Worm (Caenorhabditis elegans): ENCODE measurements around the gene col-171.

col-171 gene

DNA sequence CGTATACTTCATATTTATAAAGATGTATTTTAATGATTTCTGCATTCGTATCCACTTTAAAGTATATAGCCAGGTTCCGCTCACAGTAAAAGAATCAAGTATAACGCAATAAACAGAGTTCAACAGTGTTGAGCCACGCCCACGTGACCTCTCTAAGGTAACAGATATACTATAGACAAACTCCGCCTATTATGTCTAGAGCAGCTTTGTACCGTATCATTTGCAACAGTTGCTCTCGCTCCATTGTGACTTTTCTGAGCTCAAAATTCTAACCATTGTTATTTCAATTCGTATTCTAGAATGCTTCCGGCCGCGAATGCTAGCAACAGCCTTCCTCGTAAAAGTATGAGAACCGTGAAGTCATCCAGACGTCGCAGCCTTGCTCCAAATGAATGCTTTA lies 39.2 kb downstream of the col-171 start, which contains the start of gene C03B1.17:
Gene C03B1.17 (plus strand): TSS at position 301 of the 400 bp plus-strand sequence.
- TF ChIP-seq gmeb-2 (tag; optimal IDR thresholded peaks at IDR 0.05) = no peak
- TF ChIP-seq ceh-18 (tag; optimal IDR thresholded peaks at IDR 0.05) = no peak
- no peak for TF ChIP-seq ztf-16 (tag; optimal IDR thresholded peaks at IDR 0.05)
- TF ChIP-seq npax-4 (tag; optimal IDR thresholded peaks at IDR 0.05) = no peak
- TF ChIP-seq che-1 (tag; optimal IDR thresholded peaks at IDR 0.05) = no peak
- TF ChIP-seq ceh-48 (tag; optimal IDR thresholded peaks at IDR 0.05) = no peak
- no peak for TF ChIP-seq hlh-6 (tag; optimal IDR thresholded peaks at IDR 0.05)
- TF ChIP-seq elt-2 (tag; optimal IDR thresholded peaks at IDR 0.05) = no peak
- no peak for TF ChIP-seq zip-5 (tag; optimal IDR thresholded peaks at IDR 0.05)
- TF ChIP-seq lin-11 (tag; optimal IDR thresholded peaks at IDR 0.05) = no peak
- no peak for TF ChIP-seq tbx-7 (tag; optimal IDR thresholded peaks at IDR 0.05)
- TF ChIP-seq ceh-6 (GFP tag; optimal IDR thresholded peaks at IDR 0.05) = no peak

DNA sequence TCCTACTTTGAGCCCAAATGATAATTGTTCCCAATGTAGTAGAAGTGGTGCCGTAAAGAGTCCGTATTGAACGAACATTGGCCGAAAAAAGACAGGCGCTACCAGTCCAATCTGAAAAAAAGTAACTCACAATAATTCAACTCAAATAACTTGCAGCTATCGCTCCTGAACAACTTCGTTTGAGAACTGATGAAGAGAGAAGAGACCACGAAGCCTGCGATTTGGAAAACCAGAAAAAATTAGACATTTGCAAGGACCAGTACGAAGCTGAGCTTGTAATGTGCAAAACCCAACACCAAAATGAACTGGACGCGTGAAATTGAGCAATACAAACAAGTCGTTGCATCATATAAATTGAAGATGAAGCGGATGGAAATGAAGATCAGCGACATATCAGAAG lies 40.4 kb downstream of the col-171 start, which contains the start of gene C03B1.1:
Gene C03B1.1 (plus strand): TSS at position 301 of the 400 bp plus-strand sequence.
- no peak for TF ChIP-seq eyg-1 (tag; optimal IDR thresholded peaks at IDR 0.05)

DNA sequence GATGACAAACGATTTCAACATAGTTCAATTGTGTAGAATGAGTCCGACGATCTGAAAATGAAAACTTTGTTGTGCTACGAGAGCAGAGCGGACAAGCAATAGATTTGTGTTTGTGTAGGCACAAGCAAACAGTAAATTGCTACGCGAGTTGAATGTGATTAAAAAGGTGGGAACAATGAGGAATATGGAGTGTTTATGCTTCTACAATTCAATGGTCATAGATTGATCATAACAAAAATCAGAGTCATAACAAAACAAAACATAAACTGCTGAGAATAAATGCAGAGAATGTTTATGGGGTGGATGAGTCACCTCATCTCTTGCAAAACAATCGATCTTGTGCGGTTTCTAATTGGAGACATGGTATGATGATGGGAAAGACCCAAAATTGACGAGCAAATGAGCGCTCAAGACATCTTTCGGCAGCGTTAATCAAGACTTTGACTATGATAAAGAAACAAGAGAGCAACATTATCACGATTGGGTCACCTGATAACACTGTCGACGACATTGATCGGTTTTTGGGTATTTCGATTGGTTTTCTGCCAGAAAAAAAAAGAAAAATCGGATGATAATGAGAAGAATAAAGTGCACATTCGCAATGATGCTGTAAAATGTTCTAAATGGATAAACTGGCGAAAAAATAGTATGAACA lies 43.7 kb downstream of the col-171 start, which contains the start of gene lmp-1:
Gene lmp-1 (minus strand): TSS at position 51 of the 655 bp plus-strand sequence.
- no peak for TF ChIP-seq rnt-1 (tag; optimal IDR thresholded peaks at IDR 0.05)
- TF ChIP-seq pha-4 (tag; optimal IDR thresholded peaks at IDR 0.05) = no peak
- no peak for TF ChIP-seq T23F11.4 (GFP tag; optimal IDR thresholded peaks at IDR 0.05)
- no peak for TF ChIP-seq ets-4 (tag; optimal IDR thresholded peaks at IDR 0.05)
- TF ChIP-seq elt-2 (tag; optimal IDR thresholded peaks at IDR 0.05) = peak; percentile 58
- no peak for TF ChIP-seq sox-4 (tag; optimal IDR thresholded peaks at IDR 0.05)

DNA sequence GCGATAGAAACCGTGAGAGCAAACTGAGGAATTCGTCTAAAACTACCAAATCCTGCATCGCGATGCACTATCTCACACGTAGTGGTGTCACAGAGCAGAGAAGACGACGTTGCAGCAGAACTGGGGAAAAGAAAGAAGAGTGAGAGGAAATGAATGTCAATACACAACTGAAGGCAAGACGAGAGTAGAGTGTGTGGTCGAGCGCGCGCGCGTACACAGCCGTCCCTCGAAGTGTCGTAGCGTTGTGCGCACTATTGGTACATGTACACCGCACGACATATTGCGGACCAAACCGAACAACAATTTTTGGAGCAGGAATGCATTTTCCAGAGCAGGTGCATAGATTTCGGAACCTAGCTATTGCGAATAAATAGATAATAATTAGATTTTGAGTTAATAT lies 44.3 kb downstream of the col-171 start:
- TF ChIP-seq nfya-1 (tag; optimal IDR thresholded peaks at IDR 0.05) (peak; percentile 65), Y22D7AL.16 (tag; optimal IDR thresholded peaks at IDR 0.05) (no peak), rnt-1 (tag; optimal IDR thresholded peaks at IDR 0.05) (peak; percentile 28), ceh-2 (tag; optimal IDR thresholded peaks at IDR 0.05) (no peak), ceh-19 (GFP tag; optimal IDR thresholded peaks at IDR 0.05) (peak; percentile 36), ttx-3 (tag; optimal IDR thresholded peaks at IDR 0.05) (no peak), sdc-2 (tag; optimal IDR thresholded peaks at IDR 0.05) (peak; percentile 62), unc-42 (tag; optimal IDR thresholded peaks at IDR 0.05) (peak; percentile 62), unc-55 (GFP tag; optimal IDR thresholded peaks at IDR 0.05) (peak; percentile 32), tbx-2 (tag; optimal IDR thresholded peaks at IDR 0.05) (peak; percentile 77), nhr-11 (tag; optimal IDR thresholded peaks at IDR 0.05) (no peak), ahr-1 (tag; optimal IDR thresholded peaks at IDR 0.05) (no peak), pat-9 (tag; optimal IDR thresholded peaks at IDR 0.05) (peak; percentile 11), hlh-6 (tag; optimal IDR thresholded peaks at IDR 0.05) (peak; percentile 50), pax-1 (tag; optimal IDR thresholded peaks at IDR 0.05) (no peak), tbx-7 (tag; optimal IDR thresholded peaks at IDR 0.05) (no peak), eyg-1 (tag; optimal IDR thresholded peaks at IDR 0.05) (no peak), ceh-30 (tag; optimal IDR thresholded peaks at IDR 0.05) (no peak), lin-11 (tag; optimal IDR thresholded peaks at IDR 0.05) (no peak), sox-2 (GFP tag; IDR thresholded peaks at IDR 0.05) (no peak), elt-2 (tag; optimal IDR thresholded peaks at IDR 0.05) (no peak), ceh-31 (tag; optimal IDR thresholded peaks at IDR 0.05) (peak; percentile 66), ceh-34 (tag; optimal IDR thresholded peaks at IDR 0.05) (peak; percentile 50), syd-9 (tag; optimal IDR thresholded peaks at IDR 0.05) (peak; percentile 60), hlh-8 (tag; optimal IDR thresholded peaks at IDR 0.05) (peak; percentile 9), hlh-13 (GFP tag; optimal IDR thresholded peaks at IDR 0.05) (no peak), ceh-9 (tag; optimal IDR thresholded peaks at IDR 0.05) (no peak), C08G9.2 (tag; optimal IDR thresholded peaks at IDR 0.05) (peak; percentile 40), ceh-14 (tag; optimal IDR thresholded peaks at IDR 0.05) (peak; percentile 68), pha-4 (tag; optimal IDR thresholded peaks at IDR 0.05) (no peak), fkh-6 (tag; optimal IDR thresholded peaks at IDR 0.05) (no peak), zip-5 (tag; optimal IDR thresholded peaks at IDR 0.05) (no peak), ceh-6 (GFP tag; optimal IDR thresholded peaks at IDR 0.05) (peak; percentile 35), ceh-48 (tag; optimal IDR thresholded peaks at IDR 0.05) (peak; percentile 30), dve-1 (tag; optimal IDR thresholded peaks at IDR 0.05) (no peak), ceh-18 (tag; optimal IDR thresholded peaks at IDR 0.05) (peak; percentile 31), T23F11.4 (GFP tag; optimal IDR thresholded peaks at IDR 0.05) (no peak), hlh-30 (tag; optimal IDR thresholded peaks at IDR 0.05; ENCODE audit: insufficient read depth) (peak; percentile 11)

Measured in whole organism, late embryonic.